Worm (Caenorhabditis elegans) whole organism, L2 larva: Measurements from ENCODE around the gene C03A7.2.

Experiments
- F13H6.1 ChIP-seq: sonication (generic microtip); optimal IDR thresholded peaks from 2 replicates; lab custom pipeline; 2016; ENCODE audit warnings: missing genetic modification characterization, missing compliant biosample characterization
- blmp-1 ChIP-seq: sonication (generic microtip); optimal IDR thresholded peaks from 2 replicates; lab custom pipeline; 2017; ENCODE audit warnings: missing genetic modification characterization, mild to moderate bottlenecking, missing compliant biosample characterization, antibody characterized with exemption, moderate library complexity; ENCODE audit not compliant: insufficient read depth
- ceh-82 ChIP-seq: fragments of 150-350 bp; optimal IDR thresholded peaks from 2 replicates; lab custom pipeline; 2014; ENCODE audit warnings: missing biosample characterization, missing genetic modification characterization
- elt-1 ChIP-seq: fragments of 150-350 bp; optimal IDR thresholded peaks from 2 replicates; lab custom pipeline; 2014; ENCODE audit warnings: missing biosample characterization, missing genetic modification characterization
- fos-1 ChIP-seq: fragments of 150-350 bp; optimal IDR thresholded peaks from 2 replicates; lab custom pipeline; 2014; ENCODE audit warnings: missing biosample characterization, missing genetic modification characterization
- lin-13 ChIP-seq: fragments of 150-350 bp; optimal IDR thresholded peaks from 2 replicates; lab custom pipeline; 2014; ENCODE audit warnings: missing biosample characterization, missing genetic modification reagents, missing genetic modification characterization
- lsy-2 ChIP-seq, 2 experiments: fragments of 150-350 bp in 1 of 2; sonication (generic microtip) in 1 of 2; optimal IDR thresholded peaks; 2 replicates each; lab custom pipeline; 2014 to 2017; ENCODE audit warnings: missing biosample characterization in 2 of 2, missing genetic modification characterization in 2 of 2
- nhr-237 ChIP-seq: fragments of 150-350 bp; optimal IDR thresholded peaks from 2 replicates; lab custom pipeline; 2014; ENCODE audit warnings: missing biosample characterization, missing genetic modification characterization
- nhr-25 ChIP-seq: fragments of 150-350 bp; sonication (generic microtip); optimal IDR thresholded peaks from 3 replicates; lab custom pipeline; 2014; ENCODE audit warnings: missing biosample characterization, missing genetic modification characterization
- nhr-6 ChIP-seq: fragments of 150-350 bp; optimal IDR thresholded peaks from 2 replicates; lab custom pipeline; 2014; ENCODE audit warnings: missing biosample characterization, missing genetic modification characterization
- unc-39 ChIP-seq: fragments of 150-350 bp; optimal IDR thresholded peaks from 2 replicates; lab custom pipeline; 2014; ENCODE audit warnings: missing biosample characterization, missing genetic modification characterization

- no peak for TF ChIP-seq nhr-6
- TF ChIP-seq F13H6.1 (tag; lab: Kevin White, UChicago): no peak
- no peak for TF ChIP-seq lsy-2 (tag; optimal IDR thresholded peaks at IDR 0.05; lab: Kevin White, UChicago)
- TF ChIP-seq lin-13: no peak
- TF ChIP-seq ceh-82 (tag; lab: Kevin White, UChicago): no peak
- TF ChIP-seq nhr-237 (tag; lab: Kevin White, UChicago): no peak
- TF ChIP-seq blmp-1 (tag; lab: Kevin White, UChicago): no peak
- no peak for TF ChIP-seq nhr-25 (tag; lab: Kevin White, UChicago)
- TF ChIP-seq elt-1 (tag; lab: Kevin White, UChicago): no peak
- no peak for TF ChIP-seq fos-1 (tag; lab: Kevin White, UChicago)
- no peak for TF ChIP-seq unc-39 (tag; lab: Kevin White, UChicago)
These were observed 43.9 kb downstream of the C03A7.2 start for ce11 chrV:5225660-5226059.
